Worm (Caenorhabditis elegans): ENCODE measurements around the gene best-19.
A peak's percentile ranks its signal among the peaks of the same experiment; 100 is the strongest.

Gene best-19

ce11 chrIV:300307-300706 lies 16.9 kb downstream of the best-19 start:
- TF ChIP-seq sma-9 (GFP tag; optimal IDR thresholded peaks at IDR 0.05), result peak; percentile 24
- no peak for TF ChIP-seq sma-9 (tag; optimal IDR thresholded peaks at IDR 0.05)
- no peak for TF ChIP-seq peb-1 (tag; optimal IDR thresholded peaks at IDR 0.05)

ce11 chrIV:302743-303142 lies 19.3 kb downstream of the best-19 start:
- TF ChIP-seq fos-1 (tag; optimal IDR thresholded peaks at IDR 0.05) (peak; percentile 18), crh-2 (tag; optimal IDR thresholded peaks at IDR 0.05) (peak; percentile 38), nhr-129 (tag; optimal IDR thresholded peaks at IDR 0.05) (peak; percentile 27), Y55F3AM.14 (GFP tag; optimal IDR thresholded peaks at IDR 0.05) (no peak), aly-2 (tag; optimal IDR thresholded peaks at IDR 0.05) (no peak), sma-9 (GFP tag; optimal IDR thresholded peaks at IDR 0.05) (peak; percentile 70), sma-9 (tag; optimal IDR thresholded peaks at IDR 0.05) (no peak), sem-4 (tag; optimal IDR thresholded peaks at IDR 0.05) (no peak), ztf-4 (tag; optimal IDR thresholded peaks at IDR 0.05) (no peak), snpc-4 (tag; optimal IDR thresholded peaks at IDR 0.05) (no peak), ZK546.5 (tag; optimal IDR thresholded peaks at IDR 0.05) (no peak), ama-1 (optimal IDR thresholded peaks at IDR 0.05) (no peak), mab-5 (tag; optimal IDR thresholded peaks at IDR 0.05) (no peak), R02D3.7 (tag; optimal IDR thresholded peaks at IDR 0.05) (no peak), nhr-21 (tag; optimal IDR thresholded peaks at IDR 0.05) (peak; percentile 51), nhr-25 (tag; optimal IDR thresholded peaks at IDR 0.05) (peak; percentile 26)

ce11 chrIV:303264-303663 lies 19.8 kb downstream of the best-19 start:
- TF ChIP-seq nhr-21 (tag; optimal IDR thresholded peaks at IDR 0.05), result no peak
- peak; percentile 3 for TF ChIP-seq sma-3 (GFP tag; optimal IDR thresholded peaks at IDR 0.05)
- TF ChIP-seq sma-9 (GFP tag; optimal IDR thresholded peaks at IDR 0.05), result peak; percentile 68
- TF ChIP-seq sma-9 (tag; optimal IDR thresholded peaks at IDR 0.05), result no peak

ce11 chrIV:305101-305500 lies 21.7 kb downstream of the best-19 start:
- TF ChIP-seq sma-3 (GFP tag; optimal IDR thresholded peaks at IDR 0.05) (no peak), elt-3 (tag; optimal IDR thresholded peaks at IDR 0.05) (no peak), lin-39 (tag; optimal IDR thresholded peaks at IDR 0.05) (no peak), C34F6.9 (tag; optimal IDR thresholded peaks at IDR 0.05) (no peak), lsy-2 (tag; optimal IDR thresholded peaks at IDR 0.05) (no peak), alr-1 (tag; optimal IDR thresholded peaks at IDR 0.05) (no peak)

ce11 chrIV:306572-306971 lies 23.1 kb downstream of the best-19 start:
- TF ChIP-seq C34F6.9 (tag; optimal IDR thresholded peaks at IDR 0.05) (peak; percentile 41), lsy-2 (tag; optimal IDR thresholded peaks at IDR 0.05) (peak in 1 of 2 experiments; percentile 35), nhr-129 (tag; optimal IDR thresholded peaks at IDR 0.05) (peak; percentile 26), sma-9 (GFP tag; optimal IDR thresholded peaks at IDR 0.05) (peak; percentile 24), sma-9 (tag; optimal IDR thresholded peaks at IDR 0.05) (no peak), lin-13 (GFP tag; optimal IDR thresholded peaks at IDR 0.05) (no peak), unc-55 (GFP tag; optimal IDR thresholded peaks at IDR 0.05) (peak; percentile 55), blmp-1 (tag; optimal IDR thresholded peaks at IDR 0.05; ENCODE audit: insufficient read depth) (no peak), zag-1 (tag; optimal IDR thresholded peaks at IDR 0.05) (no peak)

- TF ChIP-seq elt-3 (tag; optimal IDR thresholded peaks at IDR 0.05) (no peak), sem-4 (tag; optimal IDR thresholded peaks at IDR 0.05) (no peak), nhr-10 (tag; optimal IDR thresholded peaks at IDR 0.05) (no peak), ztf-1 (GFP tag; conservative IDR thresholded peaks at IDR 0.05) (no peak), nhr-6 (tag; optimal IDR thresholded peaks at IDR 0.05) (no peak), unc-55 (GFP tag; optimal IDR thresholded peaks at IDR 0.05) (no peak), lin-13 (GFP tag; optimal IDR thresholded peaks at IDR 0.05) (no peak), zag-1 (tag; optimal IDR thresholded peaks at IDR 0.05) (no peak), ceh-16 (tag; optimal IDR thresholded peaks at IDR 0.05) (no peak), peb-1 (tag; optimal IDR thresholded peaks at IDR 0.05) (no peak), ztf-4 (tag; optimal IDR thresholded peaks at IDR 0.05) (no peak), nhr-77 (tag; optimal IDR thresholded peaks at IDR 0.05) (no peak), nhr-21 (tag; optimal IDR thresholded peaks at IDR 0.05) (no peak), nhr-25 (tag; optimal IDR thresholded peaks at IDR 0.05) (no peak), alr-1 (tag; optimal IDR thresholded peaks at IDR 0.05) (no peak), lsy-2 (tag; optimal IDR thresholded peaks at IDR 0.05) (no peak), mab-5 (tag; optimal IDR thresholded peaks at IDR 0.05) (no peak), nhr-237 (tag; optimal IDR thresholded peaks at IDR 0.05) (no peak), crh-2 (tag; optimal IDR thresholded peaks at IDR 0.05) (no peak), nhr-129 (tag; optimal IDR thresholded peaks at IDR 0.05) (no peak)
Observed at ce11 chrIV:307205-307604, 23.8 kb downstream of the best-19 start, which contains the start of gene swt-1. swt-1 (plus strand) TSS chrIV:307505.

Measured in whole organism, L2 larva.